Fruit fly (Drosophila melanogaster) whole organism, pupa: ENCODE data around the gene TfIIA-S.

Experiments used
- CG10348 ChIP-seq: fragments of 200-800 bp; sonication (Bioruptor generic); IDR thresholded peaks from 2 replicates; pipeline ENCODE4 v1.3.6; 2022; ENCODE audit warnings: missing biosample characterization, missing genetic modification characterization
- CG12605 ChIP-seq: fragments of 200-800 bp; sonication (Bioruptor generic); IDR thresholded peaks from 2 replicates; pipeline ENCODE4 v1.3.6; 2022; ENCODE audit warnings: missing biosample characterization, missing genetic modification characterization
- CG13204 ChIP-seq: fragments of 200-800 bp; sonication (Bioruptor generic); optimal IDR thresholded peaks from 2 replicates; lab custom pipeline; 2018; ENCODE audit warnings: missing biosample characterization, mild to moderate bottlenecking, missing genetic modification characterization, moderate library complexity
- CG14655 ChIP-seq: fragments of 200-800 bp; sonication (Bioruptor generic); optimal IDR thresholded peaks from 3 replicates; lab custom pipeline; 2017; ENCODE audit warnings: mild to moderate bottlenecking, missing biosample characterization, missing genetic modification reagents, missing genetic modification characterization
- CG15710 ChIP-seq: fragments of 200-800 bp; sonication (Bioruptor generic); optimal IDR thresholded peaks from 2 replicates; lab custom pipeline; 2018; ENCODE audit warnings: missing biosample characterization, mild to moderate bottlenecking, missing genetic modification characterization, moderate library complexity
- CG17806 ChIP-seq: fragments of 200-800 bp; sonication (Bioruptor generic); optimal IDR thresholded peaks from 2 replicates; lab custom pipeline; 2018; ENCODE audit warnings: missing biosample characterization, mild to moderate bottlenecking, missing genetic modification characterization, moderate library complexity
- CG32121 ChIP-seq: fragments of 200-800 bp; sonication (Bioruptor generic); IDR thresholded peaks from 2 replicates; pipeline ENCODE4 v1.3.6; 2022; ENCODE audit warnings: missing biosample characterization, missing genetic modification characterization
- CG34367 ChIP-seq: fragments of 200-800 bp; sonication (Bioruptor generic); optimal IDR thresholded peaks from 2 replicates; lab custom pipeline; 2018; ENCODE audit warnings: missing biosample characterization, mild to moderate bottlenecking, missing genetic modification characterization
- CG4496 ChIP-seq: fragments of 200-800 bp; sonication (Bioruptor generic); IDR thresholded peaks from 3 replicates; pipeline ENCODE4 v1.3.6; 2022; ENCODE audit warnings: missing biosample characterization, missing genetic modification characterization
- CG8159 ChIP-seq: fragments of 200-800 bp; sonication (Bioruptor generic); optimal IDR thresholded peaks from 3 replicates; lab custom pipeline; 2018; ENCODE audit warnings: missing biosample characterization, mild to moderate bottlenecking, missing genetic modification characterization, moderate library complexity
- CG8301 ChIP-seq: fragments of 200-800 bp; sonication (Bioruptor generic); optimal IDR thresholded peaks from 2 replicates; lab custom pipeline; 2018; ENCODE audit warnings: missing biosample characterization, mild to moderate bottlenecking, missing genetic modification characterization
- CG9948 ChIP-seq: fragments of 200-800 bp; sonication (Bioruptor generic); optimal IDR thresholded peaks from 2 replicates; lab custom pipeline; 2018; ENCODE audit warnings: missing biosample characterization, mild to moderate bottlenecking, missing genetic modification characterization, moderate library complexity
- D1 ChIP-seq: fragments of 200-800 bp; sonication (Bioruptor generic); optimal IDR thresholded peaks from 2 replicates; lab custom pipeline; 2018; ENCODE audit warnings: missing biosample characterization, mild to moderate bottlenecking, missing genetic modification characterization, moderate library complexity
- EcR ChIP-seq: fragments of 200-800 bp; sonication (Bioruptor generic); optimal IDR thresholded peaks from 3 replicates; lab custom pipeline; 2019; ENCODE audit warnings: missing biosample characterization, missing genetic modification characterization, mild to moderate bottlenecking, moderate library complexity, missing genetic modification reagents
- Ets98B ChIP-seq: fragments of 200-800 bp; sonication (Bioruptor generic); IDR thresholded peaks from 2 replicates; pipeline ENCODE4 v1.3.6; 2022; ENCODE audit warnings: missing biosample characterization, missing genetic modification characterization
- Pif1A ChIP-seq: fragments of 200-800 bp; sonication (Bioruptor generic); optimal IDR thresholded peaks from 3 replicates; lab custom pipeline; 2016; ENCODE audit warnings: missing biosample characterization, missing genetic modification characterization
- Pif1B ChIP-seq: fragments of 200-800 bp; sonication (Bioruptor generic); optimal IDR thresholded peaks from 3 replicates; lab custom pipeline; 2016; ENCODE audit warnings: missing biosample characterization, missing genetic modification characterization
- Snoo ChIP-seq: fragments of 200-800 bp; sonication (Bioruptor generic); optimal IDR thresholded peaks from 3 replicates; lab custom pipeline; 2017; ENCODE audit warnings: missing biosample characterization, mild to moderate bottlenecking, missing genetic modification characterization, inconsistent platforms
- fd96Ca ChIP-seq: fragments of 200-800 bp; sonication (Bioruptor generic); IDR thresholded peaks from 3 replicates; pipeline ENCODE4 v1.3.6; 2022; ENCODE audit warnings: missing biosample characterization, missing genetic modification characterization
- gl ChIP-seq: fragments of 200-800 bp; sonication (Bioruptor generic); optimal IDR thresholded peaks from 2 replicates; lab custom pipeline; 2018; ENCODE audit warnings: missing biosample characterization, mild to moderate bottlenecking, missing genetic modification characterization
- rn ChIP-seq: fragments of 200-800 bp; sonication (Bioruptor generic); IDR thresholded peaks from 2 replicates; pipeline ENCODE4 v1.3.6; 2022; ENCODE audit warnings: missing biosample characterization, missing genetic modification characterization

The TfIIA-S gene

DNA sequence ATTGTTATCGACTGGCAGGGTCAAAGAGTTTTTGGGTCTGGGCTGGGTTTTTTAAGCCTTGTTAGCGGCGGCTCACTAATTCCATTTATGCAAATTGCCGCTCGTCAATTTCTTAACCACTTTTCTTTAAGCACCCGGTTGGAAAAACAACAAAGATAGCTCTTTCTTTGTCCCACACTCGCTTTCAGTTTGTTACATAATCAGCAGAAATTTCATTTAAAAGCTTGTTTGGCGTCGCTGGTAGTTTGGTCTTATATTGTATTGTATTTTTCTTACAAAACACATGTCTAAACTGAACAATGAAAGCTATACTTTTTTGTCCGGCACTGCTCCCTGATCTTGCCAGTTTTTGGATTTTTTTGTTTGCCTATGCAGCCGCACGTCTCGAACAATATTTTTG lies 20.9 kb downstream of the TfIIA-S start:
- TF ChIP-seq Snoo (tag; lab: Kevin White, UChicago): no peak
- no peak for TF ChIP-seq CG8301 (tag; lab: Kevin White, UChicago)
- TF ChIP-seq CG10348 (GFP tag; lab: Robert Waterston, UW): no peak
- TF ChIP-seq, all 21 proteins: peak for 0

DNA sequence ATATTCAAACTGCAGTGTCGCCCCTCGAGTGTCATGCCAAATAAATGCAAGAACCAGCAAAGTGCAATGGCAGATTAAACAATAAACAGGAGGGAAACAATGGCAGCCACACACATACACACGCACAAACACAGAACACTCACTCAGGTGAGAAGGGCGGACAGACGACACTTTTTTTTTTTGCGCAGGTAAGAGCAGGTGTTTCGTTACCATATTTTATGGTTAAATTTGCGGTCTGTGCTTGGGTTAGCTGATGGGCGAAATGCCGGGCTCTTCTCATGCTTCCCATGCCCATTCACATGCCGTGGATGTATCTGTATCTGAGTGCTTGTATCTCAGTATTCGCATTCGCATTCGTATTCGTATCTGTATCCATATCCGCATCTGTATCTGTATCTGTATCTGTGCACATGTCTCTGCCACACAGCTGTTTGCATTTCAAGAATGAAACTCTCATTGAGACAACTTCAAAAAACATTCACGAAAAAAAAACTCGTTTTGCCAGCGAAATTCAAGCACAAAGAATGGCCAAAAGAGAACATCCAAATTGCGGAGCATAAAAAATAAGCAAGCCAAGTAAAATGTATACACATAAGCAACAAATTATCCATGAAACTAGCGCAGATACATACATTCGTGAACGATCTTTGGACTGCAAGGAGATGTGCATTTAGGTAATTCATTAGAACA lies 21.5 kb downstream of the TfIIA-S start:
- TF ChIP-seq EcR (GFP tag; lab: Kevin White, UChicago) (peak; percentile 71), Snoo (tag; lab: Kevin White, UChicago) (peak; percentile 13), CG9948 (tag; lab: Kevin White, UChicago) (no peak), gl (tag; lab: Kevin White, UChicago) (no peak)

- TF ChIP-seq rn (GFP tag; lab: Robert Waterston, UW) (no peak), CG34367 (tag; lab: Kevin White, UChicago) (no peak), CG4496 (GFP tag; lab: Robert Waterston, UW) (peak; percentile 49; the same call in 2 of the 3 replicates), CG14655 (GFP tag; lab: Kevin White, UChicago) (peak; percentile 49), CG10348 (GFP tag; lab: Robert Waterston, UW) (no peak), CG32121 (GFP tag; lab: Robert Waterston, UW) (0 out of 2 replicates have a peak, but pooled peaks have one; percentile 41), CG8301 (tag; lab: Kevin White, UChicago) (peak; percentile 14), CG13204 (GFP tag; lab: Kevin White, UChicago) (no peak), CG15710 (tag; lab: Kevin White, UChicago) (no peak), Pif1A (no peak), CG9948 (tag; lab: Kevin White, UChicago) (no peak), EcR (GFP tag; lab: Kevin White, UChicago) (no peak), Snoo (tag; lab: Kevin White, UChicago) (no peak), fd96Ca (peak; percentile 71; the same call in 1 of the 3 replicates), Ets98B (GFP tag; lab: Robert Waterston, UW) (0 out of 2 replicates have a peak, but pooled peaks have one; percentile 24), gl (tag; lab: Kevin White, UChicago) (no peak), CG17806 (peak; percentile 1), CG8159 (tag; lab: Kevin White, UChicago) (no peak)
Observed at dm6 chr3R:23867825-23868224, 23.0 kb downstream of the TfIIA-S start.

DNA sequence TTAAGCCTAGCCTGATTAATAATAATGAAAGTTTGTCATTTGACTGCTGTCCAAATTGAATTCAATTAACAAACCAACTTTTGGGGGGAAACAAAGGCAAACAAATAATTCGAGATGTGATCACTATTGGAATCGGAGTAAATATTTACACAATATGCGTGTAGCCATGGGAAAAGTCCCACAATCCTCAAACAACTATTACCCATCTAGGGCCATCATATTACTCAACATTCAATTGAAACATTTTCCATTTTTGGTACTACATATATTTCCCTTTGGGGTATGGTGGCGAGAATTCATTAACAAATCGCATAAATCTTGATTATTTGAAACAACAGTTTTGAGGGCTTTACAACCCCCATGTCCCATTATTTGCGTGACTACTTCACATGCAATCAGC lies 23.7 kb downstream of the TfIIA-S start:
- TF ChIP-seq CG9948 (tag; lab: Kevin White, UChicago) (no peak), CG10348 (GFP tag; lab: Robert Waterston, UW) (no peak), CG15710 (tag; lab: Kevin White, UChicago) (no peak), CG34367 (tag; lab: Kevin White, UChicago) (no peak), Pif1A (no peak), CG8159 (tag; lab: Kevin White, UChicago) (no peak), CG4496 (GFP tag; lab: Robert Waterston, UW) (no peak), gl (tag; lab: Kevin White, UChicago) (no peak), CG32121 (GFP tag; lab: Robert Waterston, UW) (no peak), Snoo (tag; lab: Kevin White, UChicago) (no peak), CG14655 (GFP tag; lab: Kevin White, UChicago) (no peak), EcR (GFP tag; lab: Kevin White, UChicago) (no peak), Pif1B (GFP tag; lab: Kevin White, UChicago) (no peak), rn (GFP tag; lab: Robert Waterston, UW) (no peak), CG8301 (tag; lab: Kevin White, UChicago) (no peak), Ets98B (GFP tag; lab: Robert Waterston, UW) (no peak), D1 (tag; lab: Kevin White, UChicago) (no peak), CG17806 (no peak), fd96Ca (no peak)

DNA sequence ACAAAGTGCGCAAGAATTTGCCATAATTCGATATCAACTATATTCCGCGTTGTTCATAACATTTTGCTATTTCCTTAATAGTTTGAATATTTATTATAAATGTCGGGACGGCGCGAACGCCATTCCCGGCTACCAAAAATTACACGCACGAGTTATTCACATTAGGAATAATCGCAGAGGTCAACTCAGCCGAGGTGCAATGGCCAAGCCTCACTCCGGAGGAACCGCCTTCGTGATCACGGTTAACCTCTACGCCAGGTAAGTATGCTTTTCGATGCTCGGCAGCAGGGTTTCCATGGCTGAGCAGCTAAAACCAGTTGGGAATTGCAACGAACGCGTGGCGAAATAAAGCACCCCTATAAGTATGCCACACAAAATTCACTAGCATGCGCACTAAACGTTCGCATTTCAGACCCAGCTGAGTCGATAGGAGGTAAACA lies 31.5 kb downstream of the TfIIA-S start:
- peak; percentile 68 for TF ChIP-seq EcR (GFP tag; lab: Kevin White, UChicago)
- TF ChIP-seq CG4496 (GFP tag; lab: Robert Waterston, UW): peak; percentile 72
- peak; percentile 3 for TF ChIP-seq Snoo (tag; lab: Kevin White, UChicago)
- peak; percentile 17 for TF ChIP-seq Pif1B (GFP tag; lab: Kevin White, UChicago)
- TF ChIP-seq Ets98B (GFP tag; lab: Robert Waterston, UW): peak; percentile 69
- peak; percentile 36 for TF ChIP-seq Pif1A
- 0 out of 2 replicates have a peak, but pooled peaks have one; percentile 42 for TF ChIP-seq CG12605 (GFP tag; lab: Robert Waterston, UW)
- TF ChIP-seq CG32121 (GFP tag; lab: Robert Waterston, UW): peak; percentile 73

dm6 chr3R:23849599-23849998 lies 41.3 kb downstream of the TfIIA-S start:
- no peak for TF ChIP-seq CG34367 (tag; lab: Kevin White, UChicago)
- TF ChIP-seq fd96Ca: no peak
- no peak for TF ChIP-seq CG15710 (tag; lab: Kevin White, UChicago)
- TF ChIP-seq CG32121 (GFP tag; lab: Robert Waterston, UW): no peak
- no peak for TF ChIP-seq CG12605 (GFP tag; lab: Robert Waterston, UW)
